Fruit fly (Drosophila melanogaster) whole organism, prepupa: ENCODE results near the gene ETHR.

ENCODE experiments used
- Blimp-1 ChIP-seq: fragments of 200-800 bp; sonication (Bioruptor generic); optimal IDR thresholded peaks from 3 replicates; lab custom pipeline; 2017; ENCODE audit warnings: missing biosample characterization, missing genetic modification characterization, mild to moderate bottlenecking, moderate library complexity, missing genetic modification reagents
- CG10631 ChIP-seq: fragments of 200-800 bp; sonication (Bioruptor generic); optimal IDR thresholded peaks from 2 replicates; lab custom pipeline; 2016; ENCODE audit warnings: missing biosample characterization, missing genetic modification characterization
- CG10669 ChIP-seq: fragments of 200-800 bp; sonication (Bioruptor generic); optimal IDR thresholded peaks from 3 replicates; lab custom pipeline; 2018; ENCODE audit warnings: missing biosample characterization, mild to moderate bottlenecking, missing genetic modification characterization, moderate library complexity
- CG11294 ChIP-seq: fragments of 200-800 bp; sonication (Bioruptor generic); IDR thresholded peaks from 2 replicates; pipeline ENCODE4 v1.3.6; 2022; ENCODE audit warnings: missing biosample characterization, missing genetic modification characterization
- CG11762 ChIP-seq: fragments of 200-800 bp; sonication (Bioruptor generic); optimal IDR thresholded peaks from 3 replicates; lab custom pipeline; 2016; ENCODE audit warnings: missing biosample characterization, missing genetic modification characterization; ENCODE audit not compliant: insufficient read depth
- CG11902 ChIP-seq: fragments of 200-800 bp; sonication (Bioruptor generic); optimal IDR thresholded peaks from 3 replicates; lab custom pipeline; 2016; ENCODE audit warnings: missing biosample characterization, missing genetic modification characterization
- CG1621 ChIP-seq: fragments of 200-800 bp; sonication (Bioruptor generic); optimal IDR thresholded peaks from 3 replicates; lab custom pipeline; 2018; ENCODE audit warnings: missing biosample characterization, mild to moderate bottlenecking, missing genetic modification characterization
- CG16779 ChIP-seq: fragments of 200-800 bp; sonication (Bioruptor generic); optimal IDR thresholded peaks from 3 replicates; lab custom pipeline; 2017; ENCODE audit warnings: missing biosample characterization, mild to moderate bottlenecking, missing genetic modification characterization
- CG3032 ChIP-seq: fragments of 200-800 bp; optimal IDR thresholded peaks from 2 replicates; lab custom pipeline; 2019; ENCODE audit warnings: missing biosample characterization, mild to moderate bottlenecking, missing genetic modification characterization, moderate library complexity
- CG31627 ChIP-seq: fragments of 200-800 bp; sonication (Bioruptor generic); optimal IDR thresholded peaks from 3 replicates; lab custom pipeline; 2016; ENCODE audit warnings: missing biosample characterization, missing genetic modification characterization
- CG34406 ChIP-seq: fragments of 200-800 bp; sonication (Bioruptor generic); optimal IDR thresholded peaks from 3 replicates; lab custom pipeline; 2016; ENCODE audit warnings: missing biosample characterization, missing genetic modification characterization
- CG3919 ChIP-seq: fragments of 200-800 bp; sonication (Bioruptor generic); optimal IDR thresholded peaks from 3 replicates; lab custom pipeline; 2016; ENCODE audit warnings: missing biosample characterization, missing genetic modification characterization
- CG6163 ChIP-seq: fragments of 200-800 bp; sonication (Bioruptor generic); IDR thresholded peaks from 3 replicates; pipeline ENCODE4 v1.3.6; 2022; ENCODE audit warnings: missing biosample characterization, missing genetic modification characterization
- CG6792 ChIP-seq: fragments of 200-800 bp; sonication (Bioruptor generic); optimal IDR thresholded peaks from 3 replicates; lab custom pipeline; 2016; ENCODE audit warnings: missing biosample characterization, missing genetic modification characterization
- CG6808 ChIP-seq: fragments of 200-800 bp; sonication (Bioruptor generic); optimal IDR thresholded peaks from 3 replicates; lab custom pipeline; 2017; ENCODE audit warnings: missing biosample characterization, missing genetic modification characterization, mild to moderate bottlenecking, moderate library complexity, missing genetic modification reagents
- CG6854 ChIP-seq: fragments of 200-800 bp; sonication (Bioruptor generic); optimal IDR thresholded peaks from 2 replicates; lab custom pipeline; 2017; ENCODE audit warnings: missing biosample characterization, mild to moderate bottlenecking, missing genetic modification characterization
- CG7368 ChIP-seq: fragments of 200-800 bp; sonication (Bioruptor generic); optimal IDR thresholded peaks from 3 replicates; lab custom pipeline; 2016; ENCODE audit warnings: missing biosample characterization, missing genetic modification characterization
- CG8319 ChIP-seq: fragments of 200-800 bp; sonication (Bioruptor generic); optimal IDR thresholded peaks from 3 replicates; lab custom pipeline; 2016; ENCODE audit warnings: missing biosample characterization, missing genetic modification characterization
- CG9139 ChIP-seq: fragments of 200-800 bp; sonication (Bioruptor generic); optimal IDR thresholded peaks from 3 replicates; lab custom pipeline; 2017; ENCODE audit warnings: missing biosample characterization, mild to moderate bottlenecking, missing genetic modification characterization
- Eip75B ChIP-seq: fragments of 200-800 bp; sonication (Bioruptor generic); optimal IDR thresholded peaks from 3 replicates; lab custom pipeline; 2016; ENCODE audit warnings: missing biosample characterization, missing genetic modification characterization
- Eip78C ChIP-seq: fragments of 200-800 bp; sonication (Bioruptor generic); peaks from one replicate; lab custom pipeline; 2016; ENCODE audit warnings: missing biosample characterization, missing genetic modification characterization
- Eip93F ChIP-seq: fragments of 200-800 bp; sonication (Bioruptor generic); optimal IDR thresholded peaks from 2 replicates; lab custom pipeline; 2016; ENCODE audit warnings: missing biosample characterization, mild to moderate bottlenecking, missing genetic modification characterization
- Hr38 ChIP-seq: sonication (Bioruptor generic); optimal IDR thresholded peaks from 2 replicates; lab custom pipeline; 2016; ENCODE audit warnings: missing biosample characterization, missing genetic modification characterization
- Hr39 ChIP-seq: fragments of 200-800 bp; sonication (Bioruptor generic); optimal IDR thresholded peaks from 2 replicates; lab custom pipeline; 2016; ENCODE audit warnings: missing biosample characterization, missing genetic modification characterization
- Hr4 ChIP-seq: fragments of 200-800 bp; sonication (Bioruptor generic); optimal IDR thresholded peaks from 3 replicates; lab custom pipeline; 2016; ENCODE audit warnings: missing biosample characterization, missing genetic modification characterization
- Lpt ChIP-seq: fragments of 200-800 bp; sonication (Bioruptor generic); optimal IDR thresholded peaks from 3 replicates; lab custom pipeline; 2016; ENCODE audit warnings: missing biosample characterization, missing genetic modification characterization
- Smox ChIP-seq: fragments of 200-800 bp; sonication (Bioruptor generic); optimal IDR thresholded peaks from 3 replicates; lab custom pipeline; 2016; ENCODE audit warnings: missing biosample characterization, missing genetic modification characterization
- Sox102F ChIP-seq: fragments of 200-800 bp; sonication (Bioruptor generic); optimal IDR thresholded peaks from 2 replicates; lab custom pipeline; 2016; ENCODE audit warnings: missing biosample characterization, mild to moderate bottlenecking, missing genetic modification characterization
- Sox14 ChIP-seq: fragments of 200-800 bp; sonication (Bioruptor generic); optimal IDR thresholded peaks from 3 replicates; lab custom pipeline; 2016; ENCODE audit warnings: missing biosample characterization, missing genetic modification characterization
- Sox15 ChIP-seq: fragments of 200-800 bp; sonication (Bioruptor generic); optimal IDR thresholded peaks from 3 replicates; lab custom pipeline; 2016; ENCODE audit warnings: missing biosample characterization, missing genetic modification characterization
- achi ChIP-seq: fragments of 200-800 bp; sonication (Bioruptor generic); optimal IDR thresholded peaks from 3 replicates; lab custom pipeline; 2016; ENCODE audit warnings: missing biosample characterization, missing genetic modification characterization
- acj6 ChIP-seq: fragments of 200-800 bp; sonication (Bioruptor generic); optimal IDR thresholded peaks from 3 replicates; lab custom pipeline; 2016; ENCODE audit warnings: missing biosample characterization, missing genetic modification characterization
- cyc ChIP-seq: fragments of 200-800 bp; sonication (Bioruptor generic); optimal IDR thresholded peaks from 3 replicates; lab custom pipeline; 2016; ENCODE audit warnings: missing biosample characterization, missing genetic modification characterization
- dsx ChIP-seq: fragments of 200-800 bp; optimal IDR thresholded peaks from 3 replicates; lab custom pipeline; 2019; ENCODE audit warnings: missing biosample characterization, mild to moderate bottlenecking, missing genetic modification characterization, moderate library complexity; ENCODE audit not compliant: poor library complexity, severe bottlenecking
- eg ChIP-seq: fragments of 200-800 bp; sonication (Bioruptor generic); IDR thresholded peaks from 3 replicates; pipeline ENCODE4 v1.3.6; 2022; ENCODE audit warnings: missing biosample characterization, missing genetic modification characterization
- esn ChIP-seq: fragments of 200-800 bp; sonication (Bioruptor generic); optimal IDR thresholded peaks from 2 replicates; lab custom pipeline; 2016; ENCODE audit warnings: missing biosample characterization, mild to moderate bottlenecking, missing genetic modification characterization, moderate library complexity
- fd59A ChIP-seq: fragments of 200-800 bp; sonication (Bioruptor generic); optimal IDR thresholded peaks from 2 replicates; lab custom pipeline; 2017; ENCODE audit warnings: missing biosample characterization, mild to moderate bottlenecking, missing genetic modification characterization, missing genetic modification reagents
- fd85E ChIP-seq: fragments of 200-800 bp; sonication (Bioruptor generic); optimal IDR thresholded peaks from 3 replicates; lab custom pipeline; 2016; ENCODE audit warnings: missing biosample characterization, missing genetic modification characterization
- fkh ChIP-seq: fragments of 200-800 bp; sonication (Bioruptor generic); optimal IDR thresholded peaks from 3 replicates; lab custom pipeline; 2017; ENCODE audit warnings: missing biosample characterization, mild to moderate bottlenecking, missing genetic modification characterization, moderate library complexity
- lz ChIP-seq: fragments of 200-800 bp; sonication (Bioruptor generic); optimal IDR thresholded peaks from 3 replicates; lab custom pipeline; 2016; ENCODE audit warnings: missing biosample characterization, missing genetic modification characterization
- net ChIP-seq: fragments of 200-800 bp; sonication (Bioruptor generic); optimal IDR thresholded peaks from 3 replicates; lab custom pipeline; 2016; ENCODE audit warnings: missing biosample characterization, missing genetic modification characterization
- pdm3 ChIP-seq: fragments of 200-800 bp; sonication (Bioruptor generic); optimal IDR thresholded peaks from 3 replicates; lab custom pipeline; 2016; ENCODE audit warnings: missing biosample characterization, missing genetic modification characterization
- salr ChIP-seq, 2 experiments: fragments of 200-800 bp; sonication (Bioruptor generic); optimal IDR thresholded peaks; 3 replicates each; lab custom pipeline; 2016 to 2018; ENCODE audit warnings: missing biosample characterization in 2 of 2, missing genetic modification characterization in 2 of 2, mild to moderate bottlenecking in 1 of 2
- spab ChIP-seq: fragments of 200-800 bp; sonication (Bioruptor generic); optimal IDR thresholded peaks from 2 replicates; lab custom pipeline; 2017; ENCODE audit warnings: missing biosample characterization, mild to moderate bottlenecking, missing genetic modification characterization, missing genetic modification reagents
- ss ChIP-seq, 2 experiments: fragments of 200-800 bp; sonication (Bioruptor generic); optimal IDR thresholded peaks; 2 replicates in 1 of 2; 3 replicates in 1 of 2; lab custom pipeline; 2017 to 2018; ENCODE audit warnings: mild to moderate bottlenecking in 2 of 2, missing biosample characterization in 2 of 2, missing genetic modification characterization in 2 of 2, moderate library complexity in 1 of 2
- svp ChIP-seq: fragments of 200-800 bp; sonication (Bioruptor generic); peaks from one replicate; lab custom pipeline; 2016; ENCODE audit warnings: missing biosample characterization, missing genetic modification characterization
- topi ChIP-seq: fragments of 200-800 bp; sonication (Bioruptor generic); optimal IDR thresholded peaks from 3 replicates; lab custom pipeline; 2016; ENCODE audit warnings: missing biosample characterization, missing genetic modification characterization
- vri ChIP-seq: fragments of 200-800 bp; sonication (Bioruptor generic); optimal IDR thresholded peaks from 3 replicates; lab custom pipeline; 2016; ENCODE audit warnings: missing biosample characterization, mild to moderate bottlenecking, missing genetic modification characterization

Gene ETHR

DNA sequence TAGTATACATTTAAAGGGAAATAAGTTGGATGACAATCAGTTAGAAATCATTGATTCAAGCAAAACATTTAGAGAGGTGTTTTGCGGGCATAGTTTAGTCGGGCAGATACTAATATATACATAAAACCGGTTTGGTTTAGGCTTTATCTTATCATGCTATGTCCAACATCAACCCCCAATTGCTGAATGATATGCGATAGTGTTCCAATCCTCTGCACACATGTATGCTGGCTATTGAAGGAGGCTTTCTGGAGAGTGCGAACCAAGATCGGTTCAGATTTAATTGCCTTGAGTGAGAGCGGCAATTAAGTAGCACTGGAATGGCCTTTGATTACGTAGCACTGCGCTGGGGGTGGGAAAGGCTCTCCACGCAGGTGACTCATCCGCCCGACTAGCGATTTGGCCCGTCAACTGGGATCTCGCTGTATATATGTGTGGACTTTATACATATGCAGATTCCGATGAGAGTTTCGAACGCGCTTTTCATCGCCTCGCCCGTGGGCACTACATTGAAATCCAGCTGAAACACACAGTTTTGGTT, 21.2 kb downstream of the ETHR start:
- TF ChIP-seq fd85E (GFP tag; lab: Kevin White, UChicago) (no peak), CG31627 (no peak), ss (GFP tag; optimal IDR thresholded peaks at IDR 0.05; lab: Kevin White, UChicago) (peak in 1 of 2 experiments; percentile 44), CG6808 (GFP tag; lab: Kevin White, UChicago) (peak; percentile 22)

DNA sequence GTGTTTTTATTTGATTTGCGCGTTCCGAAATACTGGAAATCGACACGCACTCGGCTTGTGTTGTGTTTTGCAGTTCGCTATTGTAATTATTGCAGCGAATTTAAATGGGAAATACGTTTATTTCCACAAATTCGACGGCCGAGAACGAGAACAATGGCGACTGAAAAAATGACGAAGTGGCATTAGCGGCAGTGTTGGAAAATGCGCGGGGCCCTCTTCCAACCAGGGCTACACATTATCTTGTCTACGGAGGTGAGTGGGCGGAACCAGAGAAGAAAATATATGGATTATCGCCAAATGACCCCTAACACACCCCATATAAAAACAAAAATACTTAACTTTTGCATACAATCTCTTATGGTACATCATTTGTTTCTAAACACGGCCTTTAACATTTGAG, 22.1 kb downstream of the ETHR start, which contains the start of gene Rab1:
Gene Rab1 (minus strand): TSS at position 188 of the 400 bp plus-strand sequence.
- TF ChIP-seq net (GFP tag; lab: Kevin White, UChicago) (peak; percentile 26), CG31627 (peak; percentile 31), dsx (no peak), Lpt (GFP tag; lab: Kevin White, UChicago) (no peak), acj6 (GFP tag; lab: Kevin White, UChicago) (peak; percentile 36), CG11902 (GFP tag; lab: Kevin White, UChicago) (no peak), Sox102F (GFP tag; lab: Kevin White, UChicago) (peak; percentile 44), Eip75B (GFP tag; lab: Kevin White, UChicago) (peak; percentile 41), Sox15 (GFP tag; lab: Kevin White, UChicago) (peak; percentile 8), fd59A (GFP tag; lab: Kevin White, UChicago) (no peak), CG6792 (GFP tag; lab: Kevin White, UChicago) (peak; percentile 30), CG10669 (GFP tag; lab: Kevin White, UChicago) (no peak), esn (GFP tag; lab: Kevin White, UChicago) (peak; percentile 59), CG8319 (peak; percentile 29), salr (GFP tag; optimal IDR thresholded peaks at IDR 0.05; lab: Kevin White, UChicago) (no peak), CG34406 (GFP tag; lab: Kevin White, UChicago) (peak; percentile 39), Hr4 (GFP tag; lab: Kevin White, UChicago) (peak; percentile 13), Eip78C (GFP tag; lab: Kevin White, UChicago) (peak; percentile 83), eg (GFP tag; lab: Robert Waterston, UW) (0 out of 3 replicates have a peak, but pooled peaks have one; percentile 28), Blimp-1 (GFP tag; lab: Kevin White, UChicago) (peak; percentile 59), CG1621 (tag; lab: Kevin White, UChicago) (peak; percentile 66), achi (GFP tag; lab: Kevin White, UChicago) (peak; percentile 45), Hr39 (GFP tag; lab: Kevin White, UChicago) (peak; percentile 33), svp (peak; percentile 97), CG6163 (GFP tag; lab: Robert Waterston, UW) (no peak), CG3919 (peak; percentile 59), CG6808 (GFP tag; lab: Kevin White, UChicago) (peak; percentile 19), Eip93F (GFP tag; lab: Kevin White, UChicago) (no peak), CG10631 (GFP tag; lab: Kevin White, UChicago) (peak; percentile 31), spab (no peak), Sox14 (GFP tag; lab: Kevin White, UChicago) (peak; percentile 89), ss (GFP tag; optimal IDR thresholded peaks at IDR 0.05; lab: Kevin White, UChicago) (peak in 1 of 2 experiments; percentile 43), vri (GFP tag; lab: Kevin White, UChicago) (peak; percentile 63), cyc (GFP tag; lab: Kevin White, UChicago) (peak; percentile 44), lz (GFP tag; lab: Kevin White, UChicago) (peak; percentile 38), Smox (no peak), CG11762 (no peak), Hr38 (no peak), CG7368 (GFP tag; lab: Kevin White, UChicago) (peak; percentile 5), CG3032 (tag; lab: Kevin White, UChicago) (peak; percentile 20), CG6854 (peak; percentile 42), fkh (GFP tag; lab: Kevin White, UChicago) (peak; percentile 63), pdm3 (GFP tag; lab: Kevin White, UChicago) (peak; percentile 51), topi (GFP tag; lab: Kevin White, UChicago) (peak; percentile 44), CG11294 (GFP tag; lab: Robert Waterston, UW) (no peak), CG9139 (GFP tag; lab: Kevin White, UChicago) (peak; percentile 7), CG16779 (no peak)
